Worm (Caenorhabditis elegans) whole organism, L1 larva: ENCODE data around the gene F46H5.5.

ENCODE experiments used
- F16B12.6 ChIP-seq: fragments of 150-350 bp; optimal IDR thresholded peaks from 2 replicates; lab custom pipeline; 2014; ENCODE audit warnings: missing biosample characterization, missing genetic modification characterization
- Y116A8C.19 ChIP-seq: sonication (generic microtip); optimal IDR thresholded peaks from 2 replicates; lab custom pipeline; 2016; ENCODE audit warnings: missing compliant biosample characterization, missing genetic modification characterization, borderline replicate concordance
- aha-1 ChIP-seq: fragments of 150-350 bp; optimal IDR thresholded peaks from 2 replicates; lab custom pipeline; 2014; ENCODE audit warnings: missing biosample characterization, missing genetic modification characterization
- alr-1 ChIP-seq: fragments of 200-800 bp; sonication (Bioruptor generic); optimal IDR thresholded peaks from 2 replicates; lab custom pipeline; 2018; ENCODE audit warnings: borderline replicate concordance, mild to moderate bottlenecking, missing genetic modification characterization, missing compliant biosample characterization
- aly-2 ChIP-seq: fragments of 150-350 bp; optimal IDR thresholded peaks from 2 replicates; lab custom pipeline; 2014; ENCODE audit warnings: missing biosample characterization, missing genetic modification characterization
- blmp-1 ChIP-seq: fragments of 150-350 bp; optimal IDR thresholded peaks from 2 replicates; lab custom pipeline; 2014; ENCODE audit warnings: missing biosample characterization, missing genetic modification characterization
- ceh-63 ChIP-seq: fragments of 200-800 bp; sonication (Bioruptor generic); optimal IDR thresholded peaks from 2 replicates; lab custom pipeline; 2018; ENCODE audit warnings: mild to moderate bottlenecking, missing genetic modification characterization, missing compliant biosample characterization
- ceh-8 ChIP-seq: fragments of 200-800 bp; sonication (Bioruptor generic); optimal IDR thresholded peaks from 2 replicates; lab custom pipeline; 2018; ENCODE audit warnings: mild to moderate bottlenecking, missing genetic modification characterization, moderate library complexity, missing compliant biosample characterization
- ceh-82 ChIP-seq, 3 experiments: fragments of 150-350 bp in 1 of 3; sonication (generic microtip) in 2 of 3; optimal IDR thresholded peaks; 2 replicates each; lab custom pipeline; 2014 to 2017; ENCODE audit warnings: missing biosample characterization in 3 of 3, missing genetic modification characterization in 3 of 3
- ces-1 ChIP-seq: fragments of 150-350 bp; optimal IDR thresholded peaks from 2 replicates; lab custom pipeline; 2014; ENCODE audit warnings: missing biosample characterization, missing genetic modification reagents, missing genetic modification characterization
- dsc-1 ChIP-seq: sonication (generic microtip); optimal IDR thresholded peaks from 2 replicates; lab custom pipeline; 2016; ENCODE audit warnings: mild to moderate bottlenecking, missing genetic modification characterization, missing compliant biosample characterization
- efl-1 ChIP-seq, 4 experiments: fragments of 150-350 bp; optimal IDR thresholded peaks in 3 of 4; peaks in 1 of 4; 1 replicate in 1 of 4; 2 replicates in 3 of 4; lab custom pipeline; 2014; ENCODE audit warnings: missing biosample characterization in 2 of 4, missing genetic modification characterization in 2 of 4, missing genetic modification reagents in 2 of 4
- efl-3 ChIP-seq: fragments of 200-800 bp; sonication (Bioruptor generic); optimal IDR thresholded peaks from 2 replicates; lab custom pipeline; 2018; ENCODE audit warnings: mild to moderate bottlenecking, missing genetic modification characterization, missing compliant biosample characterization
- egl-13 ChIP-seq: sonication (generic microtip); optimal IDR thresholded peaks from 2 replicates; lab custom pipeline; 2016; ENCODE audit warnings: missing genotype, missing genetic modification reagents, missing genetic modification characterization, missing compliant biosample characterization
- egl-27 ChIP-seq, 2 experiments: fragments of 150-350 bp in 1 of 2; sonication (generic microtip); optimal IDR thresholded peaks; 3 replicates each; lab custom pipeline; 2017 to 2018; ENCODE audit warnings: missing biosample characterization in 2 of 2, missing genetic modification characterization in 2 of 2, missing genetic modification reagents in 2 of 2
- elt-2 ChIP-seq: sonication (generic microtip); optimal IDR thresholded peaks from 2 replicates; lab custom pipeline; 2016; ENCODE audit warnings: missing genetic modification characterization, mild to moderate bottlenecking, inconsistent platforms, missing compliant biosample characterization, missing genetic modification reagents
- elt-3 ChIP-seq, 6 experiments: fragments of 150-350 bp in 1 of 6; sonication (generic microtip); optimal IDR thresholded peaks; 2 replicates each; lab custom pipeline; 2017 to 2018; ENCODE audit warnings: missing biosample characterization in 6 of 6, missing genetic modification characterization in 6 of 6, inconsistent platforms in 1 of 6
- grh-1 ChIP-seq: fragments of 200-800 bp; sonication (Bioruptor generic); IDR thresholded peaks from 2 replicates; pipeline ENCODE4 v1.3.6; 2022; ENCODE audit warnings: missing genetic modification reagents, missing genetic modification characterization, missing compliant biosample characterization
- hlh-17 ChIP-seq: fragments of 200-800 bp; sonication (Bioruptor generic); optimal IDR thresholded peaks from 2 replicates; lab custom pipeline; 2018; ENCODE audit warnings: missing genetic modification characterization, mild to moderate bottlenecking, missing compliant biosample characterization, moderate library complexity, borderline replicate concordance
- hlh-4 ChIP-seq: sonication (generic microtip); optimal IDR thresholded peaks from 2 replicates; lab custom pipeline; 2016; ENCODE audit warnings: mild to moderate bottlenecking, missing genetic modification characterization, missing compliant biosample characterization
- isw-1 ChIP-seq: fragments of 200-800 bp; sonication (Bioruptor generic); IDR thresholded peaks from 2 replicates; pipeline ENCODE4 v1.3.6; 2022; ENCODE audit warnings: missing genetic modification characterization, missing compliant biosample characterization
- jun-1 ChIP-seq: fragments of 150-350 bp; optimal IDR thresholded peaks from 2 replicates; lab custom pipeline; 2014; ENCODE audit warnings: missing biosample characterization, missing genetic modification reagents, missing genetic modification characterization
- lin-13 ChIP-seq: fragments of 150-350 bp; optimal IDR thresholded peaks from 2 replicates; lab custom pipeline; 2014; ENCODE audit warnings: missing biosample characterization, missing genetic modification reagents, missing genetic modification characterization
- lin-14 ChIP-seq: fragments of 200-800 bp; sonication (Bioruptor generic); optimal IDR thresholded peaks from 2 replicates; lab custom pipeline; 2018; ENCODE audit warnings: mild to moderate bottlenecking, missing genetic modification characterization, moderate library complexity, missing compliant biosample characterization
- lin-35 ChIP-seq, 2 experiments: fragments of 150-350 bp; optimal IDR thresholded peaks; 2 replicates each; lab custom pipeline; 2014; ENCODE audit warnings: missing biosample characterization in 2 of 2, missing genetic modification characterization in 2 of 2, missing genetic modification reagents in 2 of 2
- lin-39 ChIP-seq: fragments of 150-350 bp; optimal IDR thresholded peaks from 2 replicates; lab custom pipeline; 2014; ENCODE audit warnings: missing biosample characterization, missing genetic modification reagents, missing genetic modification characterization
- lir-3 ChIP-seq: sonication (generic microtip); optimal IDR thresholded peaks from 2 replicates; lab custom pipeline; 2016; ENCODE audit warnings: mild to moderate bottlenecking, missing genetic modification characterization, moderate library complexity, missing compliant biosample characterization; ENCODE audit not compliant: poor library complexity
- mdl-1 ChIP-seq, 2 experiments: fragments of 150-350 bp; optimal IDR thresholded peaks; 2 replicates each; lab custom pipeline; 2014 to 2017; ENCODE audit warnings: missing biosample characterization in 2 of 2, missing genetic modification characterization in 2 of 2, inconsistent platforms in 1 of 2
- mef-2 ChIP-seq: fragments of 150-350 bp; optimal IDR thresholded peaks from 2 replicates; lab custom pipeline; 2014; ENCODE audit warnings: missing biosample characterization, missing genetic modification characterization
- nhr-11 ChIP-seq: fragments of 150-350 bp; optimal IDR thresholded peaks from 2 replicates; lab custom pipeline; 2014; ENCODE audit warnings: missing biosample characterization, missing genetic modification characterization
- nhr-28 ChIP-seq: fragments of 150-350 bp; optimal IDR thresholded peaks from 2 replicates; lab custom pipeline; 2014; ENCODE audit warnings: missing biosample characterization, missing genetic modification characterization
- nhr-47 ChIP-seq: sonication (generic microtip); optimal IDR thresholded peaks from 2 replicates; lab custom pipeline; 2016; ENCODE audit warnings: mild to moderate bottlenecking, missing genetic modification characterization, moderate library complexity, missing compliant biosample characterization
- nhr-71 ChIP-seq: sonication (generic microtip); optimal IDR thresholded peaks from 2 replicates; lab custom pipeline; 2016; ENCODE audit warnings: mild to moderate bottlenecking, missing genetic modification characterization, moderate library complexity, missing compliant biosample characterization
- nhr-77 ChIP-seq: fragments of 150-350 bp; optimal IDR thresholded peaks from 2 replicates; lab custom pipeline; 2014; ENCODE audit warnings: missing biosample characterization, missing genetic modification characterization
- nhr-84 ChIP-seq: sonication (generic microtip); optimal IDR thresholded peaks from 2 replicates; lab custom pipeline; 2017; ENCODE audit warnings: missing biosample characterization, missing genetic modification characterization
- nhr-85 ChIP-seq: sonication (generic microtip); peaks from one replicate; lab custom pipeline; 2016; ENCODE audit warnings: missing genetic modification characterization, inconsistent platforms, missing compliant biosample characterization
- nhr-90 ChIP-seq: sonication (generic microtip); optimal IDR thresholded peaks from 2 replicates; lab custom pipeline; 2016; ENCODE audit warnings: mild to moderate bottlenecking, missing genetic modification characterization, missing compliant biosample characterization; ENCODE audit not compliant: poor library complexity
- pax-3 ChIP-seq: fragments of 200-800 bp; sonication (Bioruptor generic); optimal IDR thresholded peaks from 2 replicates; lab custom pipeline; 2018; ENCODE audit warnings: mild to moderate bottlenecking, missing genetic modification characterization, moderate library complexity, missing compliant biosample characterization
- pqm-1 ChIP-seq: sonication (generic microtip); optimal IDR thresholded peaks from 3 replicates; lab custom pipeline; 2017; ENCODE audit warnings: missing biosample characterization, missing genetic modification characterization
- skn-1 ChIP-seq: fragments of 150-350 bp; optimal IDR thresholded peaks from 2 replicates; lab custom pipeline; 2014; ENCODE audit warnings: missing biosample characterization, missing genetic modification characterization
- snpc-4 ChIP-seq: fragments of 150-350 bp; optimal IDR thresholded peaks from 2 replicates; lab custom pipeline; 2014; ENCODE audit warnings: missing biosample characterization, missing genetic modification characterization
- sox-4 ChIP-seq: sonication (generic microtip); optimal IDR thresholded peaks from 2 replicates; lab custom pipeline; 2016; ENCODE audit warnings: missing genetic modification characterization, missing compliant biosample characterization
- sptf-1 ChIP-seq: fragments of 150-350 bp; optimal IDR thresholded peaks from 2 replicates; lab custom pipeline; 2014; ENCODE audit warnings: missing biosample characterization, missing genetic modification characterization
- sup-37 ChIP-seq: fragments of 200-800 bp; sonication (Bioruptor generic); optimal IDR thresholded peaks from 2 replicates; lab custom pipeline; 2018; ENCODE audit warnings: mild to moderate bottlenecking, missing genetic modification characterization, missing compliant biosample characterization
- swsn-7 ChIP-seq: sonication (generic microtip); optimal IDR thresholded peaks from 2 replicates; lab custom pipeline; 2016; ENCODE audit warnings: missing genetic modification characterization, missing compliant biosample characterization
- unc-130 ChIP-seq: fragments of 150-350 bp; optimal IDR thresholded peaks from 2 replicates; lab custom pipeline; 2017; ENCODE audit warnings: missing biosample characterization, missing genetic modification characterization, inconsistent platforms
- unc-62 ChIP-seq: fragments of 150-350 bp; optimal IDR thresholded peaks from 2 replicates; lab custom pipeline; 2014; ENCODE audit warnings: missing biosample characterization, missing genetic modification reagents, missing genetic modification characterization
- unc-86 ChIP-seq: sonication (generic microtip); optimal IDR thresholded peaks from 2 replicates; lab custom pipeline; 2016; ENCODE audit warnings: missing genetic modification characterization, missing compliant biosample characterization
- unc-98 ChIP-seq: fragments of 200-800 bp; sonication (Bioruptor generic); IDR thresholded peaks from 2 replicates; pipeline ENCODE4 v1.3.6; 2022; ENCODE audit warnings: missing genetic modification characterization, missing compliant biosample characterization
- xbp-1 ChIP-seq: sonication (generic microtip); optimal IDR thresholded peaks from 2 replicates; lab custom pipeline; 2016; ENCODE audit warnings: missing genetic modification characterization, missing compliant biosample characterization

The F46H5.5 gene

DNA sequence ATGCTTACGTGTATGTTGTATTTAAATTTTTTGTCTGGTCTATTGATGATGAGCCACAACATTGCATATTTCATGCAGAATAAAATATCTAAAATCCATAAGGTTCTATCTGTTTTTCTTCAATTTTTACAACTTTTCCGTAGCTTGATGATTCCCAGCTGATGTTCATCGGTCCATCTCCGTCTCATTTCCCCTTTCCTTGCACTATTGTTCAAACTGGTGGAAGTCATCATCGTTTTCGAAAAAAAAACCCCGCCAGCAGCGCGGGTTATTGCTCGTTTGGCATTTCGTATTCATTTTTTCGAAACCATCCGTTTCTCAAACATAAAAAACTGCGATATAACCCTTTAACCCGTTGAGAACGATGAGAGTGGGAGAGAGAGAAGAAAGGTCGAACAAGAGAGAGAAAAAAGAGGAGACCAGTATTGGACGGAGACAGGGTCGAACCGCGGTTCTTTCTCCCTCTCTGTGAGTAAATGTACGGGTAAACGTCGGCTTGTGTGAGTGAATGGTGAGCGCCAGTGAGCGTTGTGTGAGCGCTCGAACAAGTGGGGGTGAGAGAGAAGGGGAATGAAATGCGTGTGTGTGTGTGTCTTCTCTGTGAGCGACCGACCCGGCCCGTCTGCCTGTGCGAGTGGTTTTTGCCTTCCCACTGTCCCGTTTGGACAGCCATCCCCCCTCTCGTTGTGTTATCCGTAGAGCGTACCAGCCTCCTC, 8.0 kb upstream of the F46H5.5 start (continued):
- TF ChIP-seq swsn-7 (tag; lab: Kevin White, UChicago) = peak; percentile 88
- TF ChIP-seq nhr-85 = peak; percentile 89
- TF ChIP-seq unc-98 (GFP tag; lab: Robert Waterston, UW) = no peak
- peak; percentile 84 for TF ChIP-seq lin-13 (GFP tag; lab: Kevin White, UChicago)
- peak in 3 of 6 experiments; percentile 62 to 86 (median 77) for TF ChIP-seq elt-3 (tag; optimal IDR thresholded peaks at IDR 0.05; lab: Kevin White, UChicago)
- TF ChIP-seq lin-39 (tag; lab: Kevin White, UChicago) = no peak
- TF ChIP-seq sox-4 (tag; lab: Kevin White, UChicago) = no peak
- no peak for TF ChIP-seq Y116A8C.19 (tag; lab: Kevin White, UChicago)
- TF ChIP-seq pax-3 (tag; lab: Kevin White, UChicago) = no peak
- TF ChIP-seq snpc-4 (tag; lab: Kevin White, UChicago) = peak; percentile 40
- peak in 1 of 2 experiments; percentile 73 for TF ChIP-seq egl-27 (tag; optimal IDR thresholded peaks at IDR 0.05; lab: Kevin White, UChicago)
- TF ChIP-seq grh-1 = peak; percentile 47
- TF ChIP-seq ceh-8 (GFP tag; lab: Kevin White, UChicago) = peak; percentile 65
- peak; percentile 90 for TF ChIP-seq nhr-77 (tag; lab: Kevin White, UChicago)
- no peak for TF ChIP-seq ces-1 (GFP tag; lab: Kevin White, UChicago)
- peak; percentile 69 to 79 for TF ChIP-seq lin-35 (GFP tag; optimal IDR thresholded peaks at IDR 0.05; lab: Kevin White, UChicago)
- TF ChIP-seq isw-1 = peak; percentile 61
- TF ChIP-seq mdl-1 (tag; optimal IDR thresholded peaks at IDR 0.05; lab: Kevin White, UChicago) = peak in 1 of 2 experiments; percentile 85
- no peak for TF ChIP-seq alr-1 (tag; lab: Kevin White, UChicago)
- peak; percentile 52 for TF ChIP-seq aly-2
- peak; percentile 37 for TF ChIP-seq F16B12.6 (tag; lab: Kevin White, UChicago)
- TF ChIP-seq jun-1 = peak; percentile 74
- no peak for TF ChIP-seq nhr-28 (tag; lab: Kevin White, UChicago)
- TF ChIP-seq ceh-63 (GFP tag; lab: Kevin White, UChicago) = no peak
- peak; percentile 78 for TF ChIP-seq nhr-90 (tag; lab: Kevin White, UChicago)
- no peak for TF ChIP-seq pqm-1 (tag; lab: Kevin White, UChicago)
- no peak for TF ChIP-seq nhr-84 (tag; lab: Kevin White, UChicago)
- TF ChIP-seq dsc-1 (tag; lab: Kevin White, UChicago) = peak; percentile 79
- TF ChIP-seq nhr-47 (tag; lab: Kevin White, UChicago) = peak; percentile 86
- TF ChIP-seq sptf-1 (tag; lab: Kevin White, UChicago) = no peak
- no peak for TF ChIP-seq unc-62 (GFP tag; lab: Kevin White, UChicago)
- no peak for TF ChIP-seq hlh-17
- TF ChIP-seq mef-2 = peak; percentile 68
- no peak for TF ChIP-seq hlh-4 (tag; lab: Kevin White, UChicago)
- TF ChIP-seq blmp-1 (tag; lab: Kevin White, UChicago) = peak; percentile 48
- peak; percentile 91 for TF ChIP-seq nhr-71 (tag; lab: Kevin White, UChicago)
- TF ChIP-seq sup-37 (GFP tag; lab: Kevin White, UChicago) = no peak
- peak; percentile 16 for TF ChIP-seq unc-130 (tag; lab: Kevin White, UChicago)
- TF ChIP-seq lir-3 (tag; lab: Kevin White, UChicago) = peak; percentile 18
- TF ChIP-seq efl-3 (GFP tag; lab: Kevin White, UChicago) = no peak
- peak; percentile 38 for TF ChIP-seq elt-2 (tag; lab: Kevin White, UChicago)
- TF ChIP-seq ceh-82 (tag; optimal IDR thresholded peaks at IDR 0.05; lab: Kevin White, UChicago) = peak; percentile 44 to 85 (median 71)
- peak; percentile 87 for TF ChIP-seq xbp-1
- peak; percentile 74 for TF ChIP-seq unc-86 (tag; lab: Kevin White, UChicago)
- TF ChIP-seq aha-1 (tag; lab: Kevin White, UChicago) = peak; percentile 5
- peak; percentile 62 for TF ChIP-seq egl-13 (tag; lab: Kevin White, UChicago)
- TF ChIP-seq efl-1 (optimal IDR thresholded peaks at IDR 0.05; lab: Kevin White, UChicago) = peak; percentile 53 to 56
- TF ChIP-seq efl-1 (GFP tag; optimal IDR thresholded peaks at IDR 0.05 in 1 of 2; lab: Kevin White, UChicago) = peak in 1 of 2 experiments; percentile 94
- peak; percentile 20 for TF ChIP-seq skn-1 (tag; lab: Kevin White, UChicago)
- no peak for TF ChIP-seq nhr-11 (tag; lab: Kevin White, UChicago)
- peak; percentile 97 for TF ChIP-seq lin-14
